Worm (Caenorhabditis elegans): ENCODE measurements around the gene bath-42.
A peak's percentile ranks its signal among the peaks of the same experiment; 100 is the strongest.

Gene bath-42

ce11 chrIII:8144574-8145065 is 18.6 kb downstream of the bath-42 start, which contains the start of the genes C14B9.8 and mrpl-18 (continued):
- TF ChIP-seq pag-3 (tag; optimal IDR thresholded peaks at IDR 0.05; ENCODE audit: borderline replicate concordance) (no peak), sox-2 (GFP tag; IDR thresholded peaks at IDR 0.05) (no peak), eyg-1 (tag; optimal IDR thresholded peaks at IDR 0.05) (no peak), ets-4 (tag; optimal IDR thresholded peaks at IDR 0.05) (peak; percentile 84), hlh-30 (tag; optimal IDR thresholded peaks at IDR 0.05; ENCODE audit: insufficient read depth) (no peak), ttx-3 (tag; optimal IDR thresholded peaks at IDR 0.05) (no peak), lin-11 (tag; optimal IDR thresholded peaks at IDR 0.05) (no peak), nfya-1 (tag; optimal IDR thresholded peaks at IDR 0.05) (no peak), ceh-19 (GFP tag; optimal IDR thresholded peaks at IDR 0.05) (no peak), rnt-1 (tag; optimal IDR thresholded peaks at IDR 0.05) (peak; percentile 71), ceh-9 (tag; optimal IDR thresholded peaks at IDR 0.05) (no peak), tbx-7 (tag; optimal IDR thresholded peaks at IDR 0.05) (peak; percentile 98), syd-9 (tag; optimal IDR thresholded peaks at IDR 0.05) (no peak), hlh-13 (GFP tag; optimal IDR thresholded peaks at IDR 0.05) (no peak), C38D4.7 (GFP tag; optimal IDR thresholded peaks at IDR 0.05) (no peak), ceh-31 (tag; optimal IDR thresholded peaks at IDR 0.05) (peak; percentile 95), ceh-24 (tag; optimal IDR thresholded peaks at IDR 0.05) (no peak), ceh-45 (GFP tag; IDR thresholded peaks at IDR 0.05) (no peak), ceh-18 (tag; optimal IDR thresholded peaks at IDR 0.05) (peak; percentile 8), fax-1 (tag; optimal IDR thresholded peaks at IDR 0.05) (peak; percentile 74), ceh-34 (tag; optimal IDR thresholded peaks at IDR 0.05) (no peak), ahr-1 (tag; optimal IDR thresholded peaks at IDR 0.05) (peak; percentile 56), mec-3 (tag; optimal IDR thresholded peaks at IDR 0.05; ENCODE audit: borderline replicate concordance) (peak; percentile 17), elt-2 (tag; optimal IDR thresholded peaks at IDR 0.05) (peak; percentile 85), odd-2 (tag; optimal IDR thresholded peaks at IDR 0.05) (no peak), C08G9.2 (tag; optimal IDR thresholded peaks at IDR 0.05) (peak; percentile 96), pat-9 (tag; optimal IDR thresholded peaks at IDR 0.05) (no peak), pqm-1 (tag; optimal IDR thresholded peaks at IDR 0.05) (peak; percentile 4), pha-2 (tag; optimal IDR thresholded peaks at IDR 0.05) (no peak), madf-2 (tag; optimal IDR thresholded peaks at IDR 0.05) (no peak), Y22D7AL.16 (tag; optimal IDR thresholded peaks at IDR 0.05) (no peak), nhr-232 (tag; optimal IDR thresholded peaks at IDR 0.05) (no peak), gmeb-2 (tag; optimal IDR thresholded peaks at IDR 0.05) (no peak), ref-2 (tag; optimal IDR thresholded peaks at IDR 0.05) (peak; percentile 83), npax-4 (tag; optimal IDR thresholded peaks at IDR 0.05) (no peak), sox-4 (tag; optimal IDR thresholded peaks at IDR 0.05) (no peak), pha-4 (tag; optimal IDR thresholded peaks at IDR 0.05) (no peak), dve-1 (tag; optimal IDR thresholded peaks at IDR 0.05) (no peak), fkh-6 (tag; optimal IDR thresholded peaks at IDR 0.05) (peak; percentile 64), hlh-15 (tag; optimal IDR thresholded peaks at IDR 0.05) (peak; percentile 2), lim-6 (tag; optimal IDR thresholded peaks at IDR 0.05) (peak; percentile 63), ceh-48 (tag; optimal IDR thresholded peaks at IDR 0.05) (no peak), ceh-22 (tag; optimal IDR thresholded peaks at IDR 0.05) (no peak), K02D7.2 (tag; optimal IDR thresholded peaks at IDR 0.05) (no peak), fkh-10 (GFP tag; optimal IDR thresholded peaks at IDR 0.05) (no peak), T23F11.4 (GFP tag; optimal IDR thresholded peaks at IDR 0.05) (no peak), tbx-2 (tag; optimal IDR thresholded peaks at IDR 0.05) (peak; percentile 95), ceh-2 (tag; optimal IDR thresholded peaks at IDR 0.05) (peak; percentile 94)
